Worm (Caenorhabditis elegans) whole organism, L4 larva: ENCODE results near the gene C15H11.1.

ENCODE experiments used
- D1046.2 ChIP-seq: fragments of 200-800 bp; sonication (Bioruptor generic); IDR thresholded peaks from 2 replicates; pipeline ENCODE4 v1.3.6; 2022; ENCODE audit warnings: missing genetic modification characterization, missing compliant biosample characterization
- F10B5.3 ChIP-seq: sonication (generic microtip); optimal IDR thresholded peaks from 2 replicates; lab custom pipeline; 2016; ENCODE audit warnings: mild to moderate bottlenecking, missing genetic modification characterization, missing compliant biosample characterization
- F49E8.2 ChIP-seq: sonication (generic microtip); optimal IDR thresholded peaks from 2 replicates; lab custom pipeline; 2016; ENCODE audit warnings: missing compliant biosample characterization, mild to moderate bottlenecking, missing genetic modification characterization, borderline replicate concordance
- R02D3.7 ChIP-seq: fragments of 150-350 bp; sonication (generic microtip); optimal IDR thresholded peaks from 3 replicates; lab custom pipeline; 2014; ENCODE audit warnings: missing biosample characterization, missing genetic modification characterization
- T26A8.4 ChIP-seq: fragments of 200-800 bp; sonication (Bioruptor generic); IDR thresholded peaks from 2 replicates; pipeline ENCODE4 v1.3.6; 2022; ENCODE audit warnings: missing genetic modification characterization, missing compliant biosample characterization
- Y105C5A.15 ChIP-seq: fragments of 200-800 bp; sonication (Bioruptor generic); IDR thresholded peaks from 2 replicates; pipeline ENCODE4 v1.3.6; 2022; ENCODE audit warnings: missing genetic modification characterization, missing compliant biosample characterization
- Y75B8A.6 ChIP-seq: fragments of 200-800 bp; sonication (Bioruptor generic); IDR thresholded peaks from 2 replicates; pipeline ENCODE4 v1.3.6; 2022; ENCODE audit warnings: missing genetic modification reagents, missing genetic modification characterization, missing compliant biosample characterization
- aha-1 ChIP-seq: fragments of 150-350 bp; peaks from one replicate; lab custom pipeline; 2014; ENCODE audit warnings: missing biosample characterization, missing genetic modification characterization
- aly-2 ChIP-seq: sonication (generic microtip); optimal IDR thresholded peaks from 2 replicates; lab custom pipeline; 2018; ENCODE audit warnings: missing biosample characterization, missing genetic modification characterization
- ceh-28 ChIP-seq: fragments of 150-350 bp; optimal IDR thresholded peaks from 2 replicates; lab custom pipeline; 2014; ENCODE audit warnings: missing biosample characterization, missing genetic modification reagents, missing genetic modification characterization
- cey-2 ChIP-seq: sonication (generic microtip); optimal IDR thresholded peaks from 3 replicates; lab custom pipeline; 2017; ENCODE audit warnings: missing genetic modification characterization, mild to moderate bottlenecking, missing compliant biosample characterization, antibody characterized with exemption, borderline replicate concordance; ENCODE audit not compliant: insufficient read depth
- daf-12 ChIP-seq: fragments of 150-350 bp; optimal IDR thresholded peaks from 2 replicates; lab custom pipeline; 2014; ENCODE audit warnings: missing biosample characterization, missing genetic modification reagents, missing genetic modification characterization
- daf-16 ChIP-seq, 3 experiments: sonication (generic microtip); optimal IDR thresholded peaks; 2 replicates each; lab custom pipeline; 2016 to 2017; ENCODE audit warnings: missing genetic modification characterization in 3 of 3, missing genetic modification reagents in 3 of 3, mild to moderate bottlenecking in 2 of 3, missing compliant biosample characterization in 2 of 3, missing biosample characterization in 1 of 3, moderate library complexity in 1 of 3
- daf-19 ChIP-seq: fragments of 200-800 bp; sonication (Bioruptor generic); conservative IDR thresholded peaks from 2 replicates; pipeline ENCODE4 v1.3.6; 2022; ENCODE audit warnings: missing genetic modification characterization, missing compliant biosample characterization
- dmd-8 ChIP-seq: fragments of 200-800 bp; sonication (Bioruptor generic); IDR thresholded peaks from 2 replicates; pipeline ENCODE4 v1.3.6; 2022; ENCODE audit warnings: missing genetic modification characterization, missing compliant biosample characterization
- dpl-1 ChIP-seq: fragments of 150-350 bp; optimal IDR thresholded peaks from 2 replicates; lab custom pipeline; 2014; ENCODE audit warnings: missing biosample characterization, missing genetic modification reagents, missing genetic modification characterization
- egl-43 ChIP-seq: fragments of 200-800 bp; sonication (Bioruptor generic); IDR thresholded peaks from 2 replicates; pipeline ENCODE4 v1.3.6; 2022; ENCODE audit warnings: missing genetic modification reagents, missing genetic modification characterization, missing compliant biosample characterization
- fos-1 ChIP-seq: fragments of 150-350 bp; optimal IDR thresholded peaks from 2 replicates; lab custom pipeline; 2014; ENCODE audit warnings: missing biosample characterization, missing genetic modification characterization
- hif-1 ChIP-seq, 2 experiments: sonication (generic microtip); optimal IDR thresholded peaks; 2 replicates each; lab custom pipeline; 2016 to 2017; ENCODE audit warnings: missing compliant biosample characterization in 2 of 2, missing genetic modification characterization in 2 of 2, missing genetic modification reagents in 2 of 2, missing genotype in 2 of 2, mild to moderate bottlenecking in 1 of 2
- jun-1 ChIP-seq: fragments of 150-350 bp; optimal IDR thresholded peaks from 2 replicates; lab custom pipeline; 2014; ENCODE audit warnings: missing biosample characterization, missing genetic modification reagents, missing genetic modification characterization
- lim-7 ChIP-seq: fragments of 200-800 bp; sonication (Bioruptor generic); IDR thresholded peaks from 2 replicates; pipeline ENCODE4 v1.3.6; 2022; ENCODE audit warnings: missing genetic modification characterization, missing compliant biosample characterization
- lin-1 ChIP-seq: fragments of 200-800 bp; sonication (Bioruptor generic); IDR thresholded peaks from 2 replicates; pipeline ENCODE4 v1.3.6; 2022; ENCODE audit warnings: missing genetic modification reagents, missing genetic modification characterization, missing compliant biosample characterization
- lin-29 ChIP-seq: fragments of 200-800 bp; sonication (Bioruptor generic); IDR thresholded peaks from 2 replicates; pipeline ENCODE4 v1.3.6; 2022; ENCODE audit warnings: missing genetic modification reagents, missing genetic modification characterization, missing compliant biosample characterization
- lin-38 ChIP-seq: fragments of 200-800 bp; sonication (Bioruptor generic); IDR thresholded peaks from 2 replicates; pipeline ENCODE4 v1.3.6; 2022; ENCODE audit warnings: missing genetic modification reagents, missing genetic modification characterization, missing compliant biosample characterization
- lsy-2 ChIP-seq, 2 experiments: fragments of 150-350 bp in 1 of 2; sonication (generic microtip) in 1 of 2; optimal IDR thresholded peaks; 2 replicates each; lab custom pipeline; 2014 to 2017; ENCODE audit warnings: missing biosample characterization in 2 of 2, missing genetic modification characterization in 2 of 2
- madf-9 ChIP-seq: fragments of 200-800 bp; sonication (Bioruptor generic); conservative IDR thresholded peaks from 2 replicates; pipeline ENCODE4 v1.3.6; 2022; ENCODE audit warnings: missing genetic modification reagents, missing genetic modification characterization, missing compliant biosample characterization
- mdl-1 ChIP-seq, 2 experiments: fragments of 150-350 bp in 1 of 2; sonication (generic microtip) in 1 of 2; optimal IDR thresholded peaks; 2 replicates each; lab custom pipeline; 2014 to 2017; ENCODE audit warnings: missing biosample characterization in 2 of 2, missing genetic modification characterization in 2 of 2
- mdt-29 ChIP-seq: fragments of 200-800 bp; sonication (Bioruptor generic); IDR thresholded peaks from 2 replicates; pipeline ENCODE4 v1.3.6; 2022; ENCODE audit warnings: missing genetic modification reagents, missing genetic modification characterization, missing compliant biosample characterization
- mep-1 ChIP-seq: fragments of 150-350 bp; sonication (generic microtip); optimal IDR thresholded peaks from 3 replicates; lab custom pipeline; 2014; ENCODE audit warnings: missing biosample characterization, missing genetic modification characterization
- nhr-102 ChIP-seq: sonication (generic microtip); optimal IDR thresholded peaks from 2 replicates; lab custom pipeline; 2016; ENCODE audit warnings: mild to moderate bottlenecking, missing genetic modification characterization, moderate library complexity, missing compliant biosample characterization
- nhr-111 ChIP-seq: fragments of 200-800 bp; sonication (Bioruptor generic); optimal IDR thresholded peaks from 2 replicates; lab custom pipeline; 2018; ENCODE audit warnings: mild to moderate bottlenecking, missing genetic modification characterization, missing compliant biosample characterization
- nhr-237 ChIP-seq: sonication (generic microtip); optimal IDR thresholded peaks from 2 replicates; lab custom pipeline; 2017; ENCODE audit warnings: missing biosample characterization, missing genetic modification characterization
- nhr-25 ChIP-seq: sonication (generic microtip); optimal IDR thresholded peaks from 2 replicates; lab custom pipeline; 2017; ENCODE audit warnings: missing genetic modification characterization, mild to moderate bottlenecking, missing compliant biosample characterization, antibody characterized with exemption, moderate library complexity, borderline replicate concordance; ENCODE audit not compliant: insufficient read depth
- nhr-41 ChIP-seq: fragments of 200-800 bp; sonication (Bioruptor generic); IDR thresholded peaks from 2 replicates; pipeline ENCODE4 v1.3.6; 2022; ENCODE audit warnings: missing genetic modification reagents, missing genetic modification characterization, missing compliant biosample characterization
- nhr-77 ChIP-seq: fragments of 150-350 bp; optimal IDR thresholded peaks from 2 replicates; lab custom pipeline; 2014; ENCODE audit warnings: missing biosample characterization, missing genetic modification characterization
- pha-4 ChIP-seq, 2 experiments: fragments of 150-350 bp in 1 of 2; fragments of 200-800 bp in 1 of 2; sonication (Bioruptor generic) in 1 of 2; IDR thresholded peaks in 1 of 2; optimal IDR thresholded peaks in 1 of 2; 2 replicates each; pipeline versions ENCODE4 v1.3.6 to Lab custom; 2014 to 2022; ENCODE audit warnings: missing genetic modification characterization in 2 of 2, missing genetic modification reagents in 2 of 2, missing biosample characterization in 1 of 2, missing compliant biosample characterization in 1 of 2
- php-3 ChIP-seq: fragments of 200-800 bp; sonication (Bioruptor generic); IDR thresholded peaks from 2 replicates; pipeline ENCODE4 v1.3.6; 2022; ENCODE audit warnings: missing genetic modification reagents, missing genetic modification characterization, missing compliant biosample characterization
- pqm-1 ChIP-seq: sonication (generic microtip); optimal IDR thresholded peaks from 2 replicates; lab custom pipeline; 2017; ENCODE audit warnings: missing biosample characterization, missing genetic modification characterization
- set-16 ChIP-seq: fragments of 200-800 bp; sonication (Bioruptor generic); IDR thresholded peaks from 2 replicates; pipeline ENCODE4 v1.3.6; 2022; ENCODE audit warnings: missing genetic modification reagents, missing genetic modification characterization, missing compliant biosample characterization
- skn-1 ChIP-seq: fragments of 150-350 bp; optimal IDR thresholded peaks from 2 replicates; lab custom pipeline; 2014; ENCODE audit warnings: missing biosample characterization, missing genetic modification characterization
- snpc-1.2 ChIP-seq: fragments of 200-800 bp; sonication (Bioruptor generic); IDR thresholded peaks from 2 replicates; pipeline ENCODE4 v1.3.6; 2022; ENCODE audit warnings: missing genetic modification reagents, missing genetic modification characterization, missing compliant biosample characterization
- spr-3 ChIP-seq: fragments of 200-800 bp; sonication (Bioruptor generic); optimal IDR thresholded peaks from 2 replicates; lab custom pipeline; 2018; ENCODE audit warnings: mild to moderate bottlenecking, missing genetic modification characterization, missing compliant biosample characterization
- tag-97 ChIP-seq: fragments of 200-800 bp; sonication (Bioruptor generic); IDR thresholded peaks from 2 replicates; pipeline ENCODE4 v1.3.6; 2022; ENCODE audit warnings: missing genetic modification characterization, missing compliant biosample characterization
- unc-62 ChIP-seq, 3 experiments: fragments of 150-350 bp in 1 of 3; sonication (generic microtip); optimal IDR thresholded peaks in 2 of 3; peaks in 1 of 3; 1 replicate in 1 of 3; 2 replicates in 2 of 3; lab custom pipeline; 2014 to 2017; ENCODE audit warnings: missing biosample characterization in 3 of 3, missing genetic modification characterization in 3 of 3, missing genetic modification reagents in 3 of 3, missing genotype in 1 of 3
- vab-7 ChIP-seq: fragments of 200-800 bp; sonication (Bioruptor generic); IDR thresholded peaks from 2 replicates; pipeline ENCODE4 v1.3.6; 2022; ENCODE audit warnings: missing genetic modification reagents, missing genetic modification characterization, missing compliant biosample characterization

C15H11.1 gene

DNA sequence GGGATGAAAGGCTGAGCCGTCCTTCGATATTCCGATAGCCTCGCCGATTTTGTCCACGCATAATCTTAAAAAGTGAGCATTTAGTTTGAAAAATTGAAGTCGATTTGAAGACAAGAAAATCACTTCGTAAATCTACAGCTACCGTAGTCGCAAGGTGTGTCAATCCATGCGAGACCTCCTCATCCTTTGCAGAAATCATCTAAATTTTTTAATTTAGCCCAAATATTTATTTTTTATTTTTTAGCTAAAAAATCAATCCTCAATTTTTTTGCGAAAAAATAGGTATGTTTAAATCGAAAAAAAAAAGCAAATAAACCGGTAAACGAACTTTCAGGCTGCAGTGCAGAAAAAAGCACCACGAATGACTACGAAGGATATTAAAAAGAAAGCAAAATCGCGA lies 24.1 kb downstream of the C15H11.1 start, which contains the start of the genes nxf-2 and set-31:
Gene nxf-2 (minus strand): TSS at position 101 of the 400 bp plus-strand sequence.
Gene set-31 (plus strand): TSS at position 169 of the 400 bp plus-strand sequence.
- TF ChIP-seq pha-4 (GFP tag; IDR thresholded peaks at IDR 0.05; lab: Robert Waterston, UW) (no peak), pha-4 (tag; optimal IDR thresholded peaks at IDR 0.05; lab: Kevin White, UChicago) (no peak), mep-1 (no peak), skn-1 (tag; lab: Kevin White, UChicago) (no peak), jun-1 (tag; lab: Kevin White, UChicago) (no peak), php-3 (no peak), R02D3.7 (tag; lab: Kevin White, UChicago) (peak; percentile 39), lin-29 (GFP tag; lab: Robert Waterston, UW) (no peak), vab-7 (GFP tag; lab: Robert Waterston, UW) (no peak), lin-1 (GFP tag; lab: Robert Waterston, UW) (no peak), nhr-41 (no peak), aly-2 (no peak), nhr-111 (GFP tag; lab: Kevin White, UChicago) (no peak), set-16 (GFP tag; lab: Robert Waterston, UW) (no peak), madf-9 (no peak), unc-62 (GFP tag; optimal IDR thresholded peaks at IDR 0.05 in 1 of 2; lab: Kevin White, UChicago) (peak in 1 of 2 experiments; percentile 19), unc-62 (tag; optimal IDR thresholded peaks at IDR 0.05; lab: Kevin White, UChicago) (no peak), cey-2 (tag; lab: Kevin White, UChicago) (no peak), snpc-1.2 (no peak), daf-16 (GFP tag; optimal IDR thresholded peaks at IDR 0.05; lab: Kevin White, UChicago) (no peak), daf-16 (tag; optimal IDR thresholded peaks at IDR 0.05; lab: Kevin White, UChicago) (no peak), nhr-77 (no peak), lsy-2 (tag; optimal IDR thresholded peaks at IDR 0.05; lab: Kevin White, UChicago) (peak in 1 of 2 experiments; percentile 19)

DNA sequence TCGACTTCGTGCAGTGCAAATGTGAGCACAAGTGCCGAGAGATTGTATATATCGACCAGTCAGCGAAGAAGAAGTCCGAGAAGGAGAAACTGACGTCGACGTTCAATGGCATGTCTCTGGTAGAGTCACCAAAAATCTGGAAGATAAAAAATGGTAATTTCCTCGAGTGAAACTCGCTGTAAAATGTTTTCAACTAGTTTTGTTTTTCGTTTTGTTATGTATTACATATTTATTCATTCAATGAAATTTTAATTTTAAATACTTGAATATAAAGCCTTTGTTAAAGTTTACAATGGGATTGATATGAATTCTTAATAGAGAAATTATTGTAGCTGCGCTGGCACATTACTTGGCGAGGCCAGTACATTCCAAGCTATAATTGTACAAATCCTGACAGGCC lies 26.3 kb downstream of the C15H11.1 start:
- peak; percentile 26; the same call in 1 of the 2 replicates for TF ChIP-seq lin-38 (GFP tag; lab: Robert Waterston, UW)
- no peak for TF ChIP-seq T26A8.4 (GFP tag; lab: Robert Waterston, UW)

DNA sequence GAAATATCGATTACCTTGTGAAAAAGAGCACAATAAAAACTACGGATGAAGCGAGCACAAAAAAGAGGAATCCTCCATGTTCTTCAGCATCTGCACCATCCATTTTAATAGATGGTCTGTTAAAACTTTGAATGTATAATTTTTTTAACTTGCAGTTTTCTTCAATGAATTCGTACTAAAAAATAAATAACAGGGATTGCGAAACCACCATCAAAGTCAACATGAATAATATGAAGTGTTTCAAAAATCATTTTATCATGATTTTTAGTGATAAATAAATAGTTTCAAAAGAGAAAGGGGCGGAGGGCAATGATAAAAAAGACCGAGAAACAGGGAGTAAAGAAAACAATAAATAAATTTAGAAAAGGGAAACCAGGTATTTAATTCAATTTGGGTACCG lies 27.7 kb downstream of the C15H11.1 start, which contains the start of gene dhs-22:
Gene dhs-22 (minus strand): TSS at position 116 of the 400 bp plus-strand sequence.
- TF ChIP-seq daf-12 (tag; lab: Kevin White, UChicago) (no peak), fos-1 (tag; lab: Kevin White, UChicago) (no peak), mdt-29 (GFP tag; lab: Robert Waterston, UW) (no peak), nhr-25 (no peak), hif-1 (tag; optimal IDR thresholded peaks at IDR 0.05; lab: Kevin White, UChicago) (no peak), D1046.2 (GFP tag; lab: Robert Waterston, UW) (no peak), F10B5.3 (tag; lab: Kevin White, UChicago) (no peak), dmd-8 (GFP tag; lab: Robert Waterston, UW) (no peak), daf-19 (GFP tag; lab: Robert Waterston, UW) (no peak), nhr-102 (no peak), nhr-237 (tag; lab: Kevin White, UChicago) (no peak), daf-16 (GFP tag; optimal IDR thresholded peaks at IDR 0.05; lab: Kevin White, UChicago) (no peak), daf-16 (tag; optimal IDR thresholded peaks at IDR 0.05; lab: Kevin White, UChicago) (peak; percentile 81), mdl-1 (tag; optimal IDR thresholded peaks at IDR 0.05; lab: Kevin White, UChicago) (no peak), spr-3 (no peak), tag-97 (GFP tag; lab: Robert Waterston, UW) (no peak), pqm-1 (tag; lab: Kevin White, UChicago) (peak; percentile 24), Y75B8A.6 (no peak), lim-7 (GFP tag; lab: Robert Waterston, UW) (no peak), egl-43 (GFP tag; lab: Robert Waterston, UW) (no peak), F49E8.2 (tag; lab: Kevin White, UChicago) (no peak), lin-38 (GFP tag; lab: Robert Waterston, UW) (0 out of 2 replicates have a peak, but pooled peaks have one; percentile 44), ceh-28 (tag; lab: Kevin White, UChicago) (no peak), Y105C5A.15 (GFP tag; lab: Robert Waterston, UW) (no peak), mep-1 (peak; percentile 36), nhr-41 (no peak), aha-1 (tag; lab: Kevin White, UChicago) (no peak), dpl-1 (no peak), vab-7 (GFP tag; lab: Robert Waterston, UW) (no peak), lsy-2 (tag; optimal IDR thresholded peaks at IDR 0.05; lab: Kevin White, UChicago) (no peak)
